Fruit fly (Drosophila melanogaster): Measurements from ENCODE around the gene btsz.

The btsz gene

dm6 chr3R:14847844-14848243 lies 27.4 kb downstream of the btsz start:
- TF ChIP-seq bsh (GFP tag; optimal IDR thresholded peaks at IDR 0.05) (peak in 1 of 2 experiments; percentile 44), ash1 (GFP tag; optimal IDR thresholded peaks at IDR 0.05) (no peak), unc-4 (GFP tag; IDR thresholded peaks at IDR 0.05; ENCODE audit: partially characterized antibody) (no peak), Drgx (GFP tag; IDR thresholded peaks at IDR 0.05) (peak; percentile 40; the same call in 1 of the 2 replicates)

- TF ChIP-seq ase (GFP tag; IDR thresholded peaks at IDR 0.05) (0 out of 3 replicates have a peak, but pooled peaks have one; percentile 9), CG11504 (tag; optimal IDR thresholded peaks at IDR 0.05) (peak; percentile 8), Med (GFP tag) (peak; percentile 63), Drgx (GFP tag; IDR thresholded peaks at IDR 0.05) (peak; percentile 78), CG32772 (GFP tag; IDR thresholded peaks at IDR 0.05) (0 out of 2 replicates have a peak, but pooled peaks have one; percentile 30), tio (GFP tag; optimal IDR thresholded peaks at IDR 0.05) (peak; percentile 8), lab (GFP tag; optimal IDR thresholded peaks at IDR 0.05) (no peak), bsh (GFP tag; optimal IDR thresholded peaks at IDR 0.05) (peak in 1 of 2 experiments; percentile 49), ttk (GFP tag; IDR thresholded peaks at IDR 0.05) (0 out of 2 replicates have a peak, but pooled peaks have one; percentile 37), wor (GFP tag; IDR thresholded peaks at IDR 0.05) (0 out of 2 replicates have a peak, but pooled peaks have one; percentile 14), gem (tag; optimal IDR thresholded peaks at IDR 0.05) (peak; percentile 22), Blimp-1 (GFP tag; optimal IDR thresholded peaks at IDR 0.05) (peak; percentile 54), sens (GFP tag) (peak; percentile 82), Ptx1 (GFP tag; IDR thresholded peaks at IDR 0.05) (peak; percentile 31; the same call in 1 of the 2 replicates), CG16779 (GFP tag; IDR thresholded peaks at IDR 0.05) (no peak), CG15479 (GFP tag; optimal IDR thresholded peaks at IDR 0.05) (no peak), Gsc (GFP tag; IDR thresholded peaks at IDR 0.05) (no peak), CG7556 (GFP tag; optimal IDR thresholded peaks at IDR 0.05) (no peak), HmgZ (tag; optimal IDR thresholded peaks at IDR 0.05) (no peak), E2f1 (GFP tag; IDR thresholded peaks at IDR 0.05) (0 out of 2 replicates have a peak, but pooled peaks have one; percentile 13), prd (optimal IDR thresholded peaks at IDR 0.05) (no peak), prd (GFP tag; IDR thresholded peaks at IDR 0.05) (peak; percentile 35; the same call in 1 of the 3 replicates), CG8388 (GFP tag; optimal IDR thresholded peaks at IDR 0.05) (no peak), Sox102F (GFP tag; optimal IDR thresholded peaks at IDR 0.05) (peak; percentile 50), otp (GFP tag; IDR thresholded peaks at IDR 0.05) (no peak), ci (GFP tag; IDR thresholded peaks at IDR 0.05) (peak; percentile 9; the same call in 1 of the 3 replicates), lmd (GFP tag; IDR thresholded peaks at IDR 0.05) (peak; percentile 14; the same call in 1 of the 2 replicates), so (GFP tag; IDR thresholded peaks at IDR 0.05) (peak; percentile 17; the same call in 1 of the 3 replicates), CG3163 (GFP tag; optimal IDR thresholded peaks at IDR 0.05) (no peak), dmrt99B (tag; optimal IDR thresholded peaks at IDR 0.05) (peak; percentile 9), Ets65A (GFP tag) (peak; percentile 74)
Observed at dm6 chr3R:14846924-14847599, 28.2 kb downstream of the btsz start.

- TF ChIP-seq pzg (GFP tag; optimal IDR thresholded peaks at IDR 0.05) (no peak), CG12236 (GFP tag; optimal IDR thresholded peaks at IDR 0.05) (no peak), HLH3B (GFP tag; IDR thresholded peaks at IDR 0.05) (no peak), Camta (GFP tag; optimal IDR thresholded peaks at IDR 0.05) (no peak)
Observed at dm6 chr3R:14844743-14845142, 30.5 kb downstream of the btsz start, which contains the start of gene CG3610. Gene CG3610, plus strand, starts transcription at chr3R:14845043.
